Fruit fly (Drosophila melanogaster): ENCODE data around the gene CG5001.
A peak's percentile ranks its signal among the peaks of the same experiment; 100 is the strongest.

The CG5001 gene

dm6 chr2L:1230691-1231090, 45.1 kb downstream of the CG5001 start (continued):
- TF ChIP-seq vfl (GFP tag; optimal IDR thresholded peaks at IDR 0.05): no peak
- TF ChIP-seq Max (GFP tag; optimal IDR thresholded peaks at IDR 0.05): no peak
- no peak for TF ChIP-seq HLHmδ (GFP tag; optimal IDR thresholded peaks at IDR 0.05)
- 0 out of 2 replicates have a peak, but pooled peaks have one; percentile 16 for TF ChIP-seq ranshi (GFP tag; IDR thresholded peaks at IDR 0.05)
- peak; percentile 37; the same call in 1 of the 2 replicates for TF ChIP-seq ap (GFP tag; IDR thresholded peaks at IDR 0.05)
- no peak for TF ChIP-seq CG10462 (GFP tag; optimal IDR thresholded peaks at IDR 0.05)
- peak; percentile 25 for TF ChIP-seq bab2 (GFP tag; optimal IDR thresholded peaks at IDR 0.05)
- peak; percentile 39 for TF ChIP-seq unpg (GFP tag; optimal IDR thresholded peaks at IDR 0.05)
- TF ChIP-seq CG9215 (GFP tag; IDR thresholded peaks at IDR 0.05): no peak
- no peak for TF ChIP-seq amos (GFP tag; IDR thresholded peaks at IDR 0.05; ENCODE audit: partially characterized antibody)
- 0 out of 3 replicates have a peak, but pooled peaks have one; percentile 55 for TF ChIP-seq ci (GFP tag; IDR thresholded peaks at IDR 0.05)
- peak; percentile 12 for TF ChIP-seq CG12391 (tag; optimal IDR thresholded peaks at IDR 0.05)
- TF ChIP-seq Chrac-16 (GFP tag; optimal IDR thresholded peaks at IDR 0.05): no peak
- no peak for TF ChIP-seq kah (GFP tag; optimal IDR thresholded peaks at IDR 0.05)
- TF ChIP-seq fd96Cb (tag; optimal IDR thresholded peaks at IDR 0.05): peak; percentile 12
- no peak for TF ChIP-seq gt (GFP tag; IDR thresholded peaks at IDR 0.05)
- TF ChIP-seq CG10147 (GFP tag; optimal IDR thresholded peaks at IDR 0.05): peak; percentile 28
- no peak for TF ChIP-seq Adf1 (GFP tag; IDR thresholded peaks at IDR 0.05)
- TF ChIP-seq Gug (GFP tag; IDR thresholded peaks at IDR 0.05): peak; percentile 32; the same call in 1 of the 4 replicates
- TF ChIP-seq CG11247 (GFP tag; IDR thresholded peaks at IDR 0.05): no peak
- TF ChIP-seq Xrp1 (GFP tag; IDR thresholded peaks at IDR 0.05): no peak
- no peak for TF ChIP-seq CG7987 (GFP tag; optimal IDR thresholded peaks at IDR 0.05)
- TF ChIP-seq ham (GFP tag; IDR thresholded peaks at IDR 0.05): no peak
- no peak for TF ChIP-seq CG34376 (GFP tag; optimal IDR thresholded peaks at IDR 0.05)
- TF ChIP-seq stc (GFP tag; IDR thresholded peaks at IDR 0.05): no peak
- TF ChIP-seq Ets97D (GFP tag; optimal IDR thresholded peaks at IDR 0.05): no peak
- TF ChIP-seq CG17385 (GFP tag; optimal IDR thresholded peaks at IDR 0.05): peak; percentile 15
- TF ChIP-seq CG3726 (GFP tag; IDR thresholded peaks at IDR 0.05): no peak
- TF ChIP-seq CG3281 (GFP tag; optimal IDR thresholded peaks at IDR 0.05): peak; percentile 40
- peak; percentile 44 for TF ChIP-seq ind (GFP tag; optimal IDR thresholded peaks at IDR 0.05)
- TF ChIP-seq CG9437 (GFP tag; optimal IDR thresholded peaks at IDR 0.05): no peak
- TF ChIP-seq CG6791 (GFP tag; IDR thresholded peaks at IDR 0.05; ENCODE audit: partially characterized antibody): no peak
- no peak for TF ChIP-seq abd-A (tag; optimal IDR thresholded peaks at IDR 0.05)
- TF ChIP-seq dmrt11E (tag; optimal IDR thresholded peaks at IDR 0.05): no peak
- TF ChIP-seq MESR4 (GFP tag; optimal IDR thresholded peaks at IDR 0.05): no peak
- no peak for TF ChIP-seq CG1647 (GFP tag; optimal IDR thresholded peaks at IDR 0.05)
- no peak for TF ChIP-seq Nf-YB (GFP tag; optimal IDR thresholded peaks at IDR 0.05)
- TF ChIP-seq CG7372 (GFP tag; IDR thresholded peaks at IDR 0.05): no peak
- no peak for TF ChIP-seq pros (GFP tag; optimal IDR thresholded peaks at IDR 0.05)
- peak; percentile 18; the same call in 1 of the 3 replicates for TF ChIP-seq tgo (GFP tag; IDR thresholded peaks at IDR 0.05)
- no peak for TF ChIP-seq slou (GFP tag; optimal IDR thresholded peaks at IDR 0.05)
- peak; percentile 37; the same call in 1 of the 2 replicates for TF ChIP-seq CG31441 (GFP tag; IDR thresholded peaks at IDR 0.05)
- TF ChIP-seq MTF-1 (GFP tag; optimal IDR thresholded peaks at IDR 0.05; ENCODE audit: borderline replicate concordance): no peak
- TF ChIP-seq disco-r (GFP tag; optimal IDR thresholded peaks at IDR 0.05): no peak
- TF ChIP-seq CG15269 (tag; optimal IDR thresholded peaks at IDR 0.05): peak; percentile 32
- TF ChIP-seq p53 (GFP tag; optimal IDR thresholded peaks at IDR 0.05): no peak
- TF ChIP-seq toy (GFP tag; IDR thresholded peaks at IDR 0.05): no peak
- TF ChIP-seq Med (GFP tag): peak; percentile 90
- TF ChIP-seq CG14965 (GFP tag; optimal IDR thresholded peaks at IDR 0.05; ENCODE audit: borderline replicate concordance): no peak
- no peak for TF ChIP-seq CG6272 (GFP tag; IDR thresholded peaks at IDR 0.05)
- TF ChIP-seq repo (GFP tag; optimal IDR thresholded peaks at IDR 0.05): no peak

All from whole organism, embryonic.